Worm (Caenorhabditis elegans) whole organism, L1 larva: ENCODE data around the gene ceh-88.

ENCODE experiments used
- Y116A8C.19 ChIP-seq: sonication (generic microtip); optimal IDR thresholded peaks from 2 replicates; lab custom pipeline; 2016; ENCODE audit warnings: missing compliant biosample characterization, missing genetic modification characterization, borderline replicate concordance
- aly-2 ChIP-seq: fragments of 150-350 bp; optimal IDR thresholded peaks from 2 replicates; lab custom pipeline; 2014; ENCODE audit warnings: missing biosample characterization, missing genetic modification characterization
- ceh-82 ChIP-seq, 3 experiments: fragments of 150-350 bp in 1 of 3; sonication (generic microtip) in 2 of 3; optimal IDR thresholded peaks; 2 replicates each; lab custom pipeline; 2014 to 2017; ENCODE audit warnings: missing biosample characterization in 3 of 3, missing genetic modification characterization in 3 of 3
- dpl-1 ChIP-seq, 3 experiments: fragments of 150-350 bp in 2 of 3; sonication (generic microtip) in 1 of 3; optimal IDR thresholded peaks; 2 replicates each; lab custom pipeline; 2014 to 2017; ENCODE audit warnings: missing biosample characterization in 3 of 3, missing genetic modification characterization in 3 of 3, missing genetic modification reagents in 3 of 3
- efl-3 ChIP-seq: fragments of 200-800 bp; sonication (Bioruptor generic); optimal IDR thresholded peaks from 2 replicates; lab custom pipeline; 2018; ENCODE audit warnings: mild to moderate bottlenecking, missing genetic modification characterization, missing compliant biosample characterization
- egl-27 ChIP-seq, 2 experiments: fragments of 150-350 bp in 1 of 2; sonication (generic microtip); optimal IDR thresholded peaks; 3 replicates each; lab custom pipeline; 2017 to 2018; ENCODE audit warnings: missing biosample characterization in 2 of 2, missing genetic modification characterization in 2 of 2, missing genetic modification reagents in 2 of 2
- fkh-4 ChIP-seq: sonication (generic microtip); optimal IDR thresholded peaks from 2 replicates; lab custom pipeline; 2016; ENCODE audit warnings: missing compliant biosample characterization, missing genetic modification characterization, borderline replicate concordance
- lir-3 ChIP-seq: sonication (generic microtip); optimal IDR thresholded peaks from 2 replicates; lab custom pipeline; 2016; ENCODE audit warnings: mild to moderate bottlenecking, missing genetic modification characterization, moderate library complexity, missing compliant biosample characterization; ENCODE audit not compliant: poor library complexity
- nhr-237 ChIP-seq: fragments of 150-350 bp; optimal IDR thresholded peaks from 2 replicates; lab custom pipeline; 2014; ENCODE audit warnings: missing biosample characterization, missing genetic modification characterization
- nhr-28 ChIP-seq: fragments of 150-350 bp; optimal IDR thresholded peaks from 2 replicates; lab custom pipeline; 2014; ENCODE audit warnings: missing biosample characterization, missing genetic modification characterization
- nhr-77 ChIP-seq: fragments of 150-350 bp; optimal IDR thresholded peaks from 2 replicates; lab custom pipeline; 2014; ENCODE audit warnings: missing biosample characterization, missing genetic modification characterization
- nhr-84 ChIP-seq: sonication (generic microtip); optimal IDR thresholded peaks from 2 replicates; lab custom pipeline; 2017; ENCODE audit warnings: missing biosample characterization, missing genetic modification characterization
- tlp-1 ChIP-seq: fragments of 150-350 bp; optimal IDR thresholded peaks from 2 replicates; lab custom pipeline; 2014; ENCODE audit warnings: missing biosample characterization, missing genetic modification characterization
- zag-1 ChIP-seq: fragments of 150-350 bp; optimal IDR thresholded peaks from 2 replicates; lab custom pipeline; 2014; ENCODE audit warnings: missing biosample characterization, missing genetic modification characterization

DNA sequence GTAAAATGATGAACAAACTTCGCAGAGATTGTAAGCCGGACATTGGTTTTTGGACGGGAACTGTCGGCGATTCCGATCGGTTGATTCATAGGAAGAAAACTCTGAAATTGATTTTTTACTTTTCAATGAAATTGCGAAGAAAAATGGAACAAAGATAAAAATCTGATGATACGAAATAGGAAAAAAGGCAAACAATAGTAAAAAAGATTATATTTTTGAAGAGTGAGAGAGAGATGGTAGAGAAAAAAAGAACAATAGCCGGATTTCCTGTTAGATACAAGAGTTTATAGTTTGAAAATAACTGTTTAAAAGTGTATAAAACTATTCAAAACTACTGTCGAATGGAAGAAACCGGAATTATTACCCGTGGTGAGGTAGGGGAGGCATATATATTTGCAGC lies 44.9 kb upstream of the ceh-88 start, which contains the start of gene nra-1:
- no peak for TF ChIP-seq lir-3
- no peak for TF ChIP-seq Y116A8C.19 (tag; lab: Kevin White, UChicago)
- TF ChIP-seq nhr-77 (tag; lab: Kevin White, UChicago): no peak
- no peak for TF ChIP-seq ceh-82 (tag; optimal IDR thresholded peaks at IDR 0.05; lab: Kevin White, UChicago)
- no peak for TF ChIP-seq nhr-84 (tag; lab: Kevin White, UChicago)
- TF ChIP-seq tlp-1 (tag; lab: Kevin White, UChicago): no peak
- TF ChIP-seq efl-3 (GFP tag; lab: Kevin White, UChicago): no peak
- TF ChIP-seq aly-2 (tag; lab: Kevin White, UChicago): no peak
- TF ChIP-seq nhr-28 (tag; lab: Kevin White, UChicago): no peak
- no peak for TF ChIP-seq dpl-1 (GFP tag; optimal IDR thresholded peaks at IDR 0.05; lab: Kevin White, UChicago)
- TF ChIP-seq egl-27 (tag; optimal IDR thresholded peaks at IDR 0.05; lab: Kevin White, UChicago): no peak
- no peak for TF ChIP-seq fkh-4 (tag; lab: Kevin White, UChicago)
- TF ChIP-seq nhr-237 (tag; lab: Kevin White, UChicago): no peak
- no peak for TF ChIP-seq zag-1 (tag; lab: Kevin White, UChicago)
